Worm (Caenorhabditis elegans) whole organism, L4 larva: Measurements from ENCODE around the gene C08D8.7.

Experiments
- F37D6.2 ChIP-seq: sonication (generic microtip); optimal IDR thresholded peaks from 2 replicates; lab custom pipeline; 2016; ENCODE audit warnings: mild to moderate bottlenecking, missing genetic modification characterization, missing compliant biosample characterization
- T20F7.1 ChIP-seq: fragments of 200-800 bp; sonication (Bioruptor generic); optimal IDR thresholded peaks from 2 replicates; lab custom pipeline; 2018; ENCODE audit warnings: mild to moderate bottlenecking, missing genetic modification characterization, missing compliant biosample characterization
- T26A8.4 ChIP-seq: fragments of 200-800 bp; sonication (Bioruptor generic); IDR thresholded peaks from 2 replicates; pipeline ENCODE4 v1.3.6; 2022; ENCODE audit warnings: missing genetic modification characterization, missing compliant biosample characterization
- Y5F2A.4 ChIP-seq: fragments of 200-800 bp; sonication (Bioruptor generic); optimal IDR thresholded peaks from 2 replicates; lab custom pipeline; 2018; ENCODE audit warnings: mild to moderate bottlenecking, missing genetic modification characterization, missing compliant biosample characterization
- ZK546.5 ChIP-seq, 2 experiments: sonication (generic microtip); optimal IDR thresholded peaks; 2 replicates each; lab custom pipeline; 2017; ENCODE audit warnings: missing biosample characterization in 2 of 2, missing genetic modification characterization in 2 of 2
- aha-1 ChIP-seq: fragments of 150-350 bp; peaks from one replicate; lab custom pipeline; 2014; ENCODE audit warnings: missing biosample characterization, missing genetic modification characterization
- aly-2 ChIP-seq: sonication (generic microtip); optimal IDR thresholded peaks from 2 replicates; lab custom pipeline; 2018; ENCODE audit warnings: missing biosample characterization, missing genetic modification characterization
- arid-1 ChIP-seq: fragments of 200-800 bp; sonication (Bioruptor generic); conservative IDR thresholded peaks from 2 replicates; pipeline ENCODE4 v1.3.6; 2022; ENCODE audit warnings: missing genetic modification reagents, missing genetic modification characterization, missing compliant biosample characterization
- ceh-20 ChIP-seq: fragments of 200-800 bp; sonication (Bioruptor generic); IDR thresholded peaks from 2 replicates; pipeline ENCODE4 v1.3.6; 2022; ENCODE audit warnings: missing genetic modification reagents, missing genetic modification characterization, missing compliant biosample characterization
- ceh-82 ChIP-seq: sonication (generic microtip); optimal IDR thresholded peaks from 2 replicates; lab custom pipeline; 2017; ENCODE audit warnings: missing biosample characterization, missing genetic modification characterization
- ces-1 ChIP-seq: fragments of 150-350 bp; sonication (generic microtip); optimal IDR thresholded peaks from 4 replicates; lab custom pipeline; 2014; ENCODE audit warnings: missing biosample characterization, missing genetic modification reagents, missing genetic modification characterization
- cey-2 ChIP-seq: sonication (generic microtip); optimal IDR thresholded peaks from 3 replicates; lab custom pipeline; 2017; ENCODE audit warnings: missing genetic modification characterization, mild to moderate bottlenecking, missing compliant biosample characterization, antibody characterized with exemption, borderline replicate concordance; ENCODE audit not compliant: insufficient read depth
- daf-16 ChIP-seq, 3 experiments: sonication (generic microtip); optimal IDR thresholded peaks; 2 replicates each; lab custom pipeline; 2016 to 2017; ENCODE audit warnings: missing genetic modification characterization in 3 of 3, missing genetic modification reagents in 3 of 3, mild to moderate bottlenecking in 2 of 3, missing compliant biosample characterization in 2 of 3, missing biosample characterization in 1 of 3, moderate library complexity in 1 of 3
- daf-8 ChIP-seq: fragments of 200-800 bp; sonication (Bioruptor generic); IDR thresholded peaks from 2 replicates; pipeline ENCODE4 v1.3.6; 2022; ENCODE audit warnings: missing genetic modification characterization, missing compliant biosample characterization
- dmd-6 ChIP-seq: fragments of 200-800 bp; sonication (Bioruptor generic); IDR thresholded peaks from 2 replicates; pipeline ENCODE4 v1.3.6; 2022; ENCODE audit warnings: missing genetic modification reagents, missing genetic modification characterization, missing compliant biosample characterization
- dpl-1 ChIP-seq: fragments of 150-350 bp; optimal IDR thresholded peaks from 2 replicates; lab custom pipeline; 2014; ENCODE audit warnings: missing biosample characterization, missing genetic modification reagents, missing genetic modification characterization
- duxl-1 ChIP-seq: sonication (generic microtip); optimal IDR thresholded peaks from 2 replicates; lab custom pipeline; 2016; ENCODE audit warnings: mild to moderate bottlenecking, missing genetic modification characterization, moderate library complexity, missing compliant biosample characterization; ENCODE audit not compliant: poor library complexity
- fkh-10 ChIP-seq: fragments of 150-350 bp; optimal IDR thresholded peaks from 2 replicates; lab custom pipeline; 2014; ENCODE audit warnings: missing biosample characterization, missing genetic modification reagents, missing genetic modification characterization
- fos-1 ChIP-seq: fragments of 150-350 bp; optimal IDR thresholded peaks from 2 replicates; lab custom pipeline; 2014; ENCODE audit warnings: missing biosample characterization, missing genetic modification characterization
- hif-1 ChIP-seq, 2 experiments: sonication (generic microtip); optimal IDR thresholded peaks; 2 replicates each; lab custom pipeline; 2016 to 2017; ENCODE audit warnings: missing compliant biosample characterization in 2 of 2, missing genetic modification characterization in 2 of 2, missing genetic modification reagents in 2 of 2, missing genotype in 2 of 2, mild to moderate bottlenecking in 1 of 2
- hlh-11 ChIP-seq: fragments of 200-800 bp; sonication (Bioruptor generic); optimal IDR thresholded peaks from 2 replicates; lab custom pipeline; 2018; ENCODE audit warnings: mild to moderate bottlenecking, missing genetic modification characterization, missing compliant biosample characterization
- lim-7 ChIP-seq: fragments of 200-800 bp; sonication (Bioruptor generic); IDR thresholded peaks from 2 replicates; pipeline ENCODE4 v1.3.6; 2022; ENCODE audit warnings: missing genetic modification characterization, missing compliant biosample characterization
- lin-13 ChIP-seq: fragments of 150-350 bp; optimal IDR thresholded peaks from 2 replicates; lab custom pipeline; 2014; ENCODE audit warnings: missing biosample characterization, missing genetic modification reagents, missing genetic modification characterization
- lin-29 ChIP-seq: fragments of 200-800 bp; sonication (Bioruptor generic); IDR thresholded peaks from 2 replicates; pipeline ENCODE4 v1.3.6; 2022; ENCODE audit warnings: missing genetic modification reagents, missing genetic modification characterization, missing compliant biosample characterization
- lin-39 ChIP-seq: fragments of 150-350 bp; optimal IDR thresholded peaks from 2 replicates; lab custom pipeline; 2014; ENCODE audit warnings: missing biosample characterization, missing genetic modification reagents, missing genetic modification characterization
- lir-3 ChIP-seq: sonication (generic microtip); optimal IDR thresholded peaks from 2 replicates; lab custom pipeline; 2016; ENCODE audit warnings: mild to moderate bottlenecking, missing genetic modification characterization, missing compliant biosample characterization
- madf-5 ChIP-seq, 2 experiments: fragments of 200-800 bp; sonication (Bioruptor generic); IDR thresholded peaks; 2 replicates each; pipeline ENCODE4 v1.3.6; 2022; ENCODE audit warnings: missing compliant biosample characterization in 2 of 2, missing genetic modification characterization in 2 of 2
- mes-2 ChIP-seq: sonication (generic microtip); optimal IDR thresholded peaks from 2 replicates; lab custom pipeline; 2016; ENCODE audit warnings: missing genotype, mild to moderate bottlenecking, missing genetic modification characterization, missing compliant biosample characterization; ENCODE audit not compliant: poor library complexity, severe bottlenecking
- mxl-3 ChIP-seq: fragments of 200-800 bp; sonication (Bioruptor generic); optimal IDR thresholded peaks from 2 replicates; lab custom pipeline; 2018; ENCODE audit warnings: mild to moderate bottlenecking, missing genetic modification characterization, missing compliant biosample characterization
- nhr-41 ChIP-seq: fragments of 200-800 bp; sonication (Bioruptor generic); IDR thresholded peaks from 2 replicates; pipeline ENCODE4 v1.3.6; 2022; ENCODE audit warnings: missing genetic modification reagents, missing genetic modification characterization, missing compliant biosample characterization
- nhr-42 ChIP-seq: fragments of 200-800 bp; sonication (Bioruptor generic); IDR thresholded peaks from 2 replicates; pipeline ENCODE4 v1.3.6; 2022; ENCODE audit warnings: missing genetic modification characterization, missing compliant biosample characterization
- nhr-6 ChIP-seq: fragments of 150-350 bp; optimal IDR thresholded peaks from 2 replicates; lab custom pipeline; 2014; ENCODE audit warnings: missing biosample characterization, missing genetic modification characterization
- nhr-76 ChIP-seq: fragments of 150-350 bp; optimal IDR thresholded peaks from 2 replicates; lab custom pipeline; 2014; ENCODE audit warnings: missing biosample characterization, missing genetic modification characterization
- nhr-77 ChIP-seq: fragments of 150-350 bp; optimal IDR thresholded peaks from 2 replicates; lab custom pipeline; 2014; ENCODE audit warnings: missing biosample characterization, missing genetic modification characterization
- pqm-1 ChIP-seq: sonication (generic microtip); optimal IDR thresholded peaks from 2 replicates; lab custom pipeline; 2017; ENCODE audit warnings: missing biosample characterization, missing genetic modification characterization
- rbr-2 ChIP-seq: sonication (generic microtip); optimal IDR thresholded peaks from 2 replicates; lab custom pipeline; 2016; ENCODE audit warnings: missing genotype, missing genetic modification characterization, missing compliant biosample characterization
- tag-97 ChIP-seq: fragments of 200-800 bp; sonication (Bioruptor generic); IDR thresholded peaks from 2 replicates; pipeline ENCODE4 v1.3.6; 2022; ENCODE audit warnings: missing genetic modification characterization, missing compliant biosample characterization
- vab-7 ChIP-seq: fragments of 200-800 bp; sonication (Bioruptor generic); IDR thresholded peaks from 2 replicates; pipeline ENCODE4 v1.3.6; 2022; ENCODE audit warnings: missing genetic modification reagents, missing genetic modification characterization, missing compliant biosample characterization
- zip-11 ChIP-seq: fragments of 200-800 bp; sonication (Bioruptor generic); IDR thresholded peaks from 2 replicates; pipeline ENCODE4 v1.3.6; 2022; ENCODE audit warnings: missing genetic modification characterization, missing compliant biosample characterization

C08D8.7 gene

ce11 chrV:8348959-8349389 lies 8.0 kb downstream of the C08D8.7 start (continued):
- TF ChIP-seq dmd-6 (GFP tag; lab: Robert Waterston, UW): peak; percentile 69; the same call in 1 of the 2 replicates
- TF ChIP-seq lim-7 (GFP tag; lab: Robert Waterston, UW): no peak
- TF ChIP-seq ZK546.5 (tag; optimal IDR thresholded peaks at IDR 0.05; lab: Kevin White, UChicago): no peak
- peak; percentile 66 for TF ChIP-seq pqm-1 (tag; lab: Kevin White, UChicago)

- TF ChIP-seq aha-1 (tag; lab: Kevin White, UChicago) (peak; percentile 94), tag-97 (GFP tag; lab: Robert Waterston, UW) (no peak)
Measured at ce11 chrV:8349950-8350349, 8.9 kb downstream of the C08D8.7 start.

- TF ChIP-seq fos-1 (no peak), Y5F2A.4 (no peak), vab-7 (GFP tag; lab: Robert Waterston, UW) (no peak), daf-16 (GFP tag; optimal IDR thresholded peaks at IDR 0.05; lab: Kevin White, UChicago) (no peak), daf-16 (tag; optimal IDR thresholded peaks at IDR 0.05; lab: Kevin White, UChicago) (no peak), aly-2 (tag; lab: Kevin White, UChicago) (no peak), nhr-41 (GFP tag; lab: Robert Waterston, UW) (no peak), mxl-3 (GFP tag; lab: Kevin White, UChicago) (no peak), mes-2 (no peak), zip-11 (GFP tag; lab: Robert Waterston, UW) (no peak), T26A8.4 (GFP tag; lab: Robert Waterston, UW) (no peak), duxl-1 (tag; lab: Kevin White, UChicago) (no peak), lin-29 (GFP tag; lab: Robert Waterston, UW) (no peak), ces-1 (no peak), rbr-2 (tag; lab: Kevin White, UChicago) (no peak), cey-2 (tag; lab: Kevin White, UChicago) (no peak), lin-39 (tag; lab: Kevin White, UChicago) (no peak)
Measured at ce11 chrV:8351371-8351770, 10.3 kb downstream of the C08D8.7 start, which contains the start of gene srsx-22. Gene srsx-22 (plus strand): TSS chrV:8351671.

ce11 chrV:8355435-8356212 lies 14.6 kb downstream of the C08D8.7 start, which contains the start of gene mom-2:
Gene mom-2 (plus strand): TSS chrV:8355988.
- no peak for TF ChIP-seq daf-8 (GFP tag; lab: Robert Waterston, UW)
- TF ChIP-seq lin-13 (GFP tag; lab: Kevin White, UChicago): no peak
- TF ChIP-seq hif-1 (tag; optimal IDR thresholded peaks at IDR 0.05; lab: Kevin White, UChicago): no peak
- TF ChIP-seq nhr-76: no peak
- TF ChIP-seq nhr-6 (tag; lab: Kevin White, UChicago): no peak
- no peak for TF ChIP-seq F37D6.2
- no peak for TF ChIP-seq fkh-10 (GFP tag; lab: Kevin White, UChicago)
- no peak for TF ChIP-seq dpl-1
- TF ChIP-seq arid-1 (GFP tag; lab: Robert Waterston, UW): no peak
- TF ChIP-seq lir-3 (tag; lab: Kevin White, UChicago): no peak
- TF ChIP-seq madf-5 (GFP tag; IDR thresholded peaks at IDR 0.05; lab: Robert Waterston, UW): no peak
- TF ChIP-seq hlh-11 (tag; lab: Kevin White, UChicago): no peak
- TF ChIP-seq T20F7.1 (GFP tag; lab: Kevin White, UChicago): no peak
- TF ChIP-seq ceh-20 (GFP tag; lab: Robert Waterston, UW): no peak
- no peak for TF ChIP-seq ceh-82 (tag; lab: Kevin White, UChicago)
- TF ChIP-seq nhr-42: no peak
- TF ChIP-seq nhr-77 (tag; lab: Kevin White, UChicago): no peak
- TF ChIP-seq dmd-6 (GFP tag; lab: Robert Waterston, UW): no peak
